Worm (Caenorhabditis elegans) whole organism, L2 larva: ENCODE data around the gene cal-1.

Source experiments
- ZK546.5 ChIP-seq: sonication (generic microtip); optimal IDR thresholded peaks from 2 replicates; lab custom pipeline; 2017; ENCODE audit warnings: missing biosample characterization, missing genetic modification characterization
- ama-1 ChIP-seq: fragments of 150-350 bp; optimal IDR thresholded peaks from 2 replicates; lab custom pipeline; 2018; ENCODE audit warnings: inconsistent platforms
- gmeb-1 ChIP-seq: fragments of 150-350 bp; optimal IDR thresholded peaks from 2 replicates; lab custom pipeline; 2014; ENCODE audit warnings: missing biosample characterization, missing genetic modification characterization
- sem-4 ChIP-seq: fragments of 150-350 bp; optimal IDR thresholded peaks from 2 replicates; lab custom pipeline; 2014; ENCODE audit warnings: missing biosample characterization, missing genetic modification reagents, missing genetic modification characterization
- sma-3 ChIP-seq: sonication (generic microtip); optimal IDR thresholded peaks from 2 replicates; lab custom pipeline; 2016; ENCODE audit warnings: missing genetic modification reagents, missing genetic modification characterization, missing compliant biosample characterization
- unc-39 ChIP-seq: fragments of 150-350 bp; optimal IDR thresholded peaks from 2 replicates; lab custom pipeline; 2014; ENCODE audit warnings: missing biosample characterization, missing genetic modification characterization
- unc-55 ChIP-seq: fragments of 150-350 bp; sonication (generic microtip); optimal IDR thresholded peaks from 3 replicates; lab custom pipeline; 2014; ENCODE audit warnings: missing biosample characterization, missing genetic modification reagents, missing genetic modification characterization
- unc-62 ChIP-seq: fragments of 150-350 bp; optimal IDR thresholded peaks from 2 replicates; lab custom pipeline; 2014; ENCODE audit warnings: missing biosample characterization, missing genetic modification reagents, missing genetic modification characterization
- zag-1 ChIP-seq: fragments of 150-350 bp; optimal IDR thresholded peaks from 2 replicates; lab custom pipeline; 2014; ENCODE audit warnings: missing biosample characterization, missing genetic modification characterization

ce11 chrV:12541207-12541606 lies 24.2 kb upstream of the cal-1 start:
- TF ChIP-seq sma-3 (GFP tag; lab: Kevin White, UChicago) (no peak), sem-4 (tag; lab: Kevin White, UChicago) (no peak), ZK546.5 (tag; lab: Kevin White, UChicago) (no peak), zag-1 (tag; lab: Kevin White, UChicago) (no peak), unc-55 (GFP tag; lab: Kevin White, UChicago) (no peak), unc-39 (tag; lab: Kevin White, UChicago) (no peak), ama-1 (lab: Kevin White, UChicago) (no peak), gmeb-1 (no peak), unc-62 (no peak)
